Fruit fly (Drosophila melanogaster) Kc167 (cell line): Measurements from ENCODE around the gene Gdap1.

Source experiments
- psq ChIP-seq: fragments of >200 bp; optimal IDR thresholded peaks from 2 replicates; lab custom pipeline; 2017; ENCODE audit warnings: missing external identifiers
- ttk ChIP-seq: sonication (Bioruptor generic); optimal IDR thresholded peaks from 2 replicates; lab custom pipeline; 2017; ENCODE audit warnings: missing external identifiers

- TF ChIP-seq ttk (lab: Kevin White, UChicago) = no peak
- TF ChIP-seq psq = no peak
Measured at dm6 chr3L:5176789-5177188, 35.0 kb downstream of the Gdap1 start.
